Fruit fly (Drosophila melanogaster) Kc167 (cell line): ENCODE results near the gene KrT95D.

Experiments used
- Myc ChIP-seq: fragments of >200 bp; optimal IDR thresholded peaks from 2 replicates; lab custom pipeline; 2017; ENCODE audit warnings: missing external identifiers
- Sin3A ChIP-seq: fragments of >200 bp; optimal IDR thresholded peaks from 2 replicates; lab custom pipeline; 2018; ENCODE audit warnings: missing external identifiers
- h ChIP-seq: fragments of >200 bp; optimal IDR thresholded peaks from 3 replicates; lab custom pipeline; 2018; ENCODE audit warnings: missing external identifiers
- insv ChIP-seq: fragments of >200 bp; optimal IDR thresholded peaks from 3 replicates; lab custom pipeline; 2018; ENCODE audit warnings: missing external identifiers
- psq ChIP-seq: fragments of >200 bp; optimal IDR thresholded peaks from 2 replicates; lab custom pipeline; 2017; ENCODE audit warnings: missing external identifiers
- ttk ChIP-seq: sonication (Bioruptor generic); optimal IDR thresholded peaks from 2 replicates; lab custom pipeline; 2017; ENCODE audit warnings: missing external identifiers

DNA sequence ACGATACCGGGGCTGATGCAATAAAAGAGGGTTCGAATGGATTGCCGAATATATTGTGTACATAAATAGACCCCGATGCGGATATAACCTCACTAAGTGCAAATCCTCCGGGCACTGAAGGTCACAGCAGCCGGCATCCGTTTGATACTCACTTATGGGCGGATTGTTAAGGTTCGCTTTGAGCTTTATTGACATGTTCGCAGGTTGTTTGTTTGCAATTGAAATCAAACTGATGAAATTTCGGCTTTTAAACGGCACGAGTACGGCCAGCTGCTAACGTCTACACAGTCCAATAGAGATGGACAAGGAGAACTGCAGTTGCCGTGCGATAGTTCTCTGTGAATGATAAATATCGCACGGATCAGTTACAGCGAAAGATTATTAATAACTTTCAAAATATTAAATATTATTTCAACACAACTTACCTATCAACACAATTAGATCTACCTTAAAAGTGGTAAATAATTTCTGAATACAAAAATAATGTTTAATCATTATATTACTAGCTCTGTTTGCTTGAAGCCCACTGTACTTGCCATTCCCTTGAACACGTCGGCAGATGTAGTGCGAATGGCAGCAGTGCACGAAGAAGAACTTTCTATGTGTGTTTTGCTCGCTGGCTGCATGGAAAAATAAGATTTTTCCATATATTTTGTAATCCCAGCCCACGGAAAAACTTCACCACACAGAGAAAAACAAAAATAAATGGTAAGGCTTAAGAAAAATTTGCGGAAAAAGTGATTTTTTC, 73.4 kb downstream of the KrT95D start, which contains the start of the genes GluProRS and AP-1sigma:
- TF ChIP-seq psq = no peak
- no peak for TF ChIP-seq insv (lab: Kevin White, UChicago)
- TF ChIP-seq h (lab: Kevin White, UChicago) = no peak
- no peak for TF ChIP-seq Myc
- TF ChIP-seq ttk (lab: Kevin White, UChicago) = no peak
- no peak for TF ChIP-seq Sin3A
